Fruit fly (Drosophila melanogaster) whole organism, embryonic: Measurements from ENCODE around the gene CG32369.
A peak's percentile ranks its signal among the peaks of the same experiment; 100 is the strongest.

ENCODE experiments used
- Ada2b ChIP-seq: fragments of 200-800 bp; sonication (Bioruptor generic); IDR thresholded peaks from 2 replicates; pipeline ENCODE4 v1.3.6; 2022; ENCODE audit warnings: missing biosample characterization, missing genetic modification characterization
- Asciz ChIP-seq: fragments of 200-800 bp; sonication (Bioruptor generic); optimal IDR thresholded peaks from 2 replicates; lab custom pipeline; 2017; ENCODE audit warnings: missing biosample characterization, mild to moderate bottlenecking, missing genetic modification characterization, missing genetic modification reagents
- Atf6 ChIP-seq: fragments of 200-800 bp; sonication (Bioruptor generic); IDR thresholded peaks from 2 replicates; pipeline ENCODE4 v1.3.6; 2022; ENCODE audit warnings: missing biosample characterization, missing genetic modification characterization
- CG10543 ChIP-seq: fragments of 200-800 bp; sonication (Bioruptor generic); optimal IDR thresholded peaks from 3 replicates; lab custom pipeline; 2017; ENCODE audit warnings: missing biosample characterization, mild to moderate bottlenecking, missing genetic modification characterization, moderate library complexity
- CG10565 ChIP-seq: fragments of 200-800 bp; sonication (Bioruptor generic); optimal IDR thresholded peaks from 3 replicates; lab custom pipeline; 2016; ENCODE audit warnings: missing biosample characterization, mild to moderate bottlenecking, missing genetic modification characterization
- CG13287 ChIP-seq: fragments of 200-800 bp; sonication (Bioruptor generic); IDR thresholded peaks from 2 replicates; pipeline ENCODE4 v1.3.6; 2022; ENCODE audit warnings: missing biosample characterization, missing genetic modification characterization; ENCODE audit not compliant: partially characterized antibody
- CG14441 ChIP-seq: fragments of 200-800 bp; sonication (Bioruptor generic); IDR thresholded peaks from 2 replicates; pipeline ENCODE4 v1.3.6; 2022; ENCODE audit warnings: missing biosample characterization, missing genetic modification characterization
- CG15011 ChIP-seq: fragments of 200-800 bp; sonication (Bioruptor generic); optimal IDR thresholded peaks from 3 replicates; lab custom pipeline; 2018; ENCODE audit warnings: missing biosample characterization, mild to moderate bottlenecking, missing genetic modification characterization
- CG17612 ChIP-seq: fragments of 200-800 bp; sonication (Bioruptor generic); IDR thresholded peaks from 2 replicates; pipeline ENCODE4 v1.3.6; 2022; ENCODE audit warnings: missing biosample characterization, missing genetic modification characterization
- CG18476 ChIP-seq: fragments of 200-800 bp; sonication (Bioruptor generic); optimal IDR thresholded peaks from 2 replicates; lab custom pipeline; 2016; ENCODE audit warnings: missing biosample characterization, mild to moderate bottlenecking, missing genetic modification characterization
- CG18764 ChIP-seq: fragments of 200-800 bp; sonication (Bioruptor generic); optimal IDR thresholded peaks from 3 replicates; lab custom pipeline; 2016; ENCODE audit warnings: missing biosample characterization, missing genetic modification characterization
- CG2129 ChIP-seq: fragments of 200-800 bp; sonication (Bioruptor generic); IDR thresholded peaks from 2 replicates; pipeline ENCODE4 v1.3.6; 2022; ENCODE audit warnings: missing biosample characterization, missing genetic modification characterization; ENCODE audit not compliant: partially characterized antibody
- CG2875 ChIP-seq: fragments of 200-800 bp; sonication (Bioruptor generic); optimal IDR thresholded peaks from 2 replicates; lab custom pipeline; 2017; ENCODE audit warnings: missing biosample characterization, mild to moderate bottlenecking, missing genetic modification characterization, missing genetic modification reagents
- CG30403 ChIP-seq: fragments of 200-800 bp; sonication (Bioruptor generic); optimal IDR thresholded peaks from 3 replicates; lab custom pipeline; 2016; ENCODE audit warnings: missing biosample characterization, missing genetic modification characterization
- CG4328 ChIP-seq: fragments of 200-800 bp; sonication (Bioruptor generic); optimal IDR thresholded peaks from 3 replicates; lab custom pipeline; 2017; ENCODE audit warnings: missing biosample characterization, missing genetic modification reagents, missing genetic modification characterization
- CG4617 ChIP-seq: fragments of 200-800 bp; sonication (Bioruptor generic); optimal IDR thresholded peaks from 3 replicates; lab custom pipeline; 2016; ENCODE audit warnings: missing biosample characterization, missing genetic modification characterization, borderline replicate concordance
- CG7271 ChIP-seq: fragments of 200-800 bp; sonication (Bioruptor generic); optimal IDR thresholded peaks from 2 replicates; lab custom pipeline; 2018; ENCODE audit warnings: missing biosample characterization, mild to moderate bottlenecking, missing genetic modification characterization, moderate library complexity
- CHES-1-like ChIP-seq: fragments of 200-800 bp; sonication (Bioruptor generic); optimal IDR thresholded peaks from 2 replicates; lab custom pipeline; 2016; ENCODE audit warnings: missing biosample characterization, missing genetic modification characterization
- CkIIα-i1 ChIP-seq: fragments of 200-800 bp; sonication (Bioruptor generic); IDR thresholded peaks from 2 replicates; pipeline ENCODE4 v1.3.6; 2022; ENCODE audit warnings: missing biosample characterization, missing genetic modification characterization
- D ChIP-seq, 2 experiments: fragments of 200-800 bp in 1 of 2; fragments of >200 bp in 1 of 2; sonication (Bioruptor generic) in 1 of 2; optimal IDR thresholded peaks; 2 replicates in 1 of 2; 3 replicates in 1 of 2; lab custom pipeline; 2017; ENCODE audit warnings: mild to moderate bottlenecking in 1 of 2, missing biosample characterization in 1 of 2, missing genetic modification characterization in 1 of 2, missing genetic modification reagents in 1 of 2
- Dp ChIP-seq: fragments of 200-800 bp; sonication (Bioruptor generic); optimal IDR thresholded peaks from 2 replicates; lab custom pipeline; 2018; ENCODE audit warnings: missing biosample characterization, mild to moderate bottlenecking, missing genetic modification characterization, moderate library complexity
- Ets65A ChIP-seq: fragments of 200-800 bp; sonication (Bioruptor generic); peaks from one replicate; lab custom pipeline; 2016; ENCODE audit warnings: missing biosample characterization, missing genetic modification characterization
- Jarid2 ChIP-seq: fragments of 200-800 bp; sonication (Bioruptor generic); optimal IDR thresholded peaks from 3 replicates; lab custom pipeline; 2017; ENCODE audit warnings: mild to moderate bottlenecking, missing biosample characterization, missing genetic modification reagents, missing genetic modification characterization
- MESR4 ChIP-seq: fragments of 200-800 bp; sonication (Bioruptor generic); optimal IDR thresholded peaks from 2 replicates; lab custom pipeline; 2018; ENCODE audit warnings: missing biosample characterization, mild to moderate bottlenecking, missing genetic modification characterization, moderate library complexity
- Optix ChIP-seq: fragments of 200-800 bp; sonication (Bioruptor generic); IDR thresholded peaks from 3 replicates; pipeline ENCODE4 v1.3.6; 2022; ENCODE audit warnings: missing biosample characterization, missing genetic modification characterization
- Stat92E ChIP-seq, 3 experiments: fragments of >200 bp in 2 of 3; fragments of 200-800 bp in 1 of 3; sonication (Bioruptor generic) in 1 of 3; optimal IDR thresholded peaks; 2 replicates each; lab custom pipeline; 2017 to 2019; ENCODE audit warnings: missing biosample characterization in 3 of 3, missing genetic modification characterization in 3 of 3, mild to moderate bottlenecking in 1 of 3, moderate library complexity in 1 of 3
- Xbp1 ChIP-seq: fragments of 200-800 bp; sonication (Bioruptor generic); optimal IDR thresholded peaks from 3 replicates; lab custom pipeline; 2016; ENCODE audit warnings: missing biosample characterization, mild to moderate bottlenecking, missing genetic modification characterization
- ash1 ChIP-seq: fragments of 200-800 bp; sonication (Bioruptor generic); optimal IDR thresholded peaks from 2 replicates; lab custom pipeline; 2018; ENCODE audit warnings: missing biosample characterization, mild to moderate bottlenecking, missing genetic modification characterization
- ato ChIP-seq: fragments of 200-800 bp; sonication (Bioruptor generic); IDR thresholded peaks from 2 replicates; pipeline ENCODE4 v1.3.6; 2022; ENCODE audit warnings: missing biosample characterization, missing genetic modification characterization; ENCODE audit not compliant: partially characterized antibody
- crol ChIP-seq: fragments of 200-800 bp; sonication (Bioruptor generic); IDR thresholded peaks from 2 replicates; pipeline ENCODE4 v1.3.6; 2022; ENCODE audit warnings: missing biosample characterization, missing genetic modification characterization
- danr ChIP-seq: fragments of 200-800 bp; sonication (Bioruptor generic); IDR thresholded peaks from 2 replicates; pipeline ENCODE4 v1.3.6; 2022; ENCODE audit warnings: missing biosample characterization, missing genetic modification characterization
- dysf ChIP-seq: fragments of 200-800 bp; sonication (Bioruptor generic); IDR thresholded peaks from 3 replicates; pipeline ENCODE4 v1.3.6; 2022; ENCODE audit warnings: missing biosample characterization, missing genetic modification characterization
- exex ChIP-seq: fragments of 200-800 bp; sonication (Bioruptor generic); optimal IDR thresholded peaks from 4 replicates; lab custom pipeline; 2018; ENCODE audit warnings: missing biosample characterization, mild to moderate bottlenecking, missing genetic modification characterization, moderate library complexity
- fd3F ChIP-seq: fragments of 200-800 bp; sonication (Bioruptor generic); optimal IDR thresholded peaks from 2 replicates; lab custom pipeline; 2018; ENCODE audit warnings: missing biosample characterization, mild to moderate bottlenecking, missing genetic modification characterization, moderate library complexity
- fru ChIP-seq: fragments of >200 bp; optimal IDR thresholded peaks from 2 replicates; lab custom pipeline; 2017
- ham ChIP-seq: fragments of 200-800 bp; sonication (Bioruptor generic); IDR thresholded peaks from 2 replicates; pipeline ENCODE4 v1.3.6; 2022; ENCODE audit warnings: missing biosample characterization, missing genetic modification characterization
- hb ChIP-seq: fragments of 200-800 bp; sonication (Bioruptor generic); IDR thresholded peaks from 3 replicates; pipeline ENCODE4 v1.3.6; 2022; ENCODE audit warnings: missing biosample characterization, missing genetic modification characterization; ENCODE audit not compliant: partially characterized antibody
- hbn ChIP-seq: fragments of 200-800 bp; sonication (Bioruptor generic); IDR thresholded peaks from 2 replicates; pipeline ENCODE4 v1.3.6; 2022; ENCODE audit warnings: missing biosample characterization, missing genetic modification characterization; ENCODE audit not compliant: partially characterized antibody
- hkb ChIP-seq, 2 experiments: fragments of 200-800 bp in 1 of 2; fragments of >200 bp in 1 of 2; sonication (Bioruptor generic) in 1 of 2; IDR thresholded peaks in 1 of 2; optimal IDR thresholded peaks in 1 of 2; 2 replicates each; pipeline versions ENCODE4 v1.3.6 to Lab custom; 2017 to 2022; ENCODE audit warnings: missing biosample characterization in 1 of 2, missing genetic modification characterization in 1 of 2
- jigr1 ChIP-seq: fragments of 200-800 bp; sonication (Bioruptor generic); IDR thresholded peaks from 3 replicates; pipeline ENCODE4 v1.3.6; 2022; ENCODE audit warnings: missing biosample characterization, missing genetic modification characterization
- nerfin-1 ChIP-seq: fragments of 200-800 bp; sonication (Bioruptor generic); optimal IDR thresholded peaks from 3 replicates; lab custom pipeline; 2019; ENCODE audit warnings: missing biosample characterization, mild to moderate bottlenecking, missing genetic modification characterization, moderate library complexity
- odd ChIP-seq: fragments of 200-800 bp; sonication (Bioruptor generic); optimal IDR thresholded peaks from 2 replicates; lab custom pipeline; 2017; ENCODE audit warnings: missing biosample characterization, mild to moderate bottlenecking, missing genetic modification characterization
- sc ChIP-seq, 3 experiments: fragments of >200 bp in 2 of 3; fragments of 200-800 bp in 1 of 3; sonication (Bioruptor generic) in 1 of 3; optimal IDR thresholded peaks; 2 replicates in 2 of 3; 3 replicates in 1 of 3; lab custom pipeline; 2017; ENCODE audit warnings: mild to moderate bottlenecking in 1 of 3, missing biosample characterization in 1 of 3, missing genetic modification characterization in 1 of 3, missing genetic modification reagents in 1 of 3
- shn ChIP-seq: fragments of 200-800 bp; sonication (Bioruptor generic); optimal IDR thresholded peaks from 3 replicates; lab custom pipeline; 2016; ENCODE audit warnings: missing biosample characterization, missing genetic modification characterization
- stc ChIP-seq: fragments of 200-800 bp; sonication (Bioruptor generic); IDR thresholded peaks from 2 replicates; pipeline ENCODE4 v1.3.6; 2022; ENCODE audit warnings: missing biosample characterization, missing genetic modification characterization
- tna ChIP-seq: fragments of 200-800 bp; sonication (Bioruptor generic); IDR thresholded peaks from 2 replicates; pipeline ENCODE4 v1.3.6; 2022; ENCODE audit warnings: missing biosample characterization, missing genetic modification characterization; ENCODE audit not compliant: partially characterized antibody
- zfh1 ChIP-seq: fragments of 200-800 bp; sonication (Bioruptor generic); IDR thresholded peaks from 3 replicates; pipeline ENCODE4 v1.3.6; 2022; ENCODE audit warnings: missing biosample characterization, missing genetic modification characterization

The CG32369 gene

dm6 chr3L:7809289-7810099, at the start of gene CG32369 (continued):
- TF ChIP-seq sc (optimal IDR thresholded peaks at IDR 0.05; lab: Kevin White, UChicago) (no peak), sc (GFP tag; optimal IDR thresholded peaks at IDR 0.05; lab: Kevin White, UChicago) (no peak), hb (GFP tag; lab: Robert Waterston, UW) (no peak), CG14441 (GFP tag; lab: Robert Waterston, UW) (peak; percentile 25; the same call in 1 of the 2 replicates), CG30403 (GFP tag; lab: Kevin White, UChicago) (no peak), CkIIα-i1 (GFP tag; lab: Robert Waterston, UW) (no peak), Atf6 (GFP tag; lab: Robert Waterston, UW) (peak; percentile 61), CG18764 (GFP tag; lab: Kevin White, UChicago) (no peak), ham (GFP tag; lab: Robert Waterston, UW) (no peak), jigr1 (GFP tag; lab: Robert Waterston, UW) (no peak), Dp (GFP tag; lab: Kevin White, UChicago) (no peak), Ets65A (GFP tag; lab: Kevin White, UChicago) (no peak), Jarid2 (GFP tag; lab: Kevin White, UChicago) (peak; percentile 96), CG2129 (GFP tag; lab: Robert Waterston, UW) (no peak), tna (peak; percentile 14), exex (tag; lab: Kevin White, UChicago) (peak; percentile 4), Stat92E (GFP tag; optimal IDR thresholded peaks at IDR 0.05; lab: Kevin White, UChicago) (no peak), hbn (GFP tag; lab: Robert Waterston, UW) (no peak), D (optimal IDR thresholded peaks at IDR 0.05; lab: Kevin White, UChicago) (no peak), D (GFP tag; optimal IDR thresholded peaks at IDR 0.05; lab: Kevin White, UChicago) (no peak), CG13287 (peak; percentile 42; the same call in 1 of the 2 replicates), stc (GFP tag; lab: Robert Waterston, UW) (0 out of 2 replicates have a peak, but pooled peaks have one; percentile 6), fru (no peak), Asciz (GFP tag; lab: Kevin White, UChicago) (peak; percentile 14), CG10543 (GFP tag; lab: Kevin White, UChicago) (peak; percentile 70), CG18476 (GFP tag; lab: Kevin White, UChicago) (no peak), danr (no peak), CG15011 (GFP tag; lab: Kevin White, UChicago) (no peak), CG10565 (no peak), shn (GFP tag; lab: Kevin White, UChicago) (no peak), CG2875 (GFP tag; lab: Kevin White, UChicago) (no peak), CG4617 (no peak), Ada2b (GFP tag; lab: Robert Waterston, UW) (no peak), ash1 (no peak), fd3F (no peak), CG4328 (GFP tag; lab: Kevin White, UChicago) (no peak), ato (GFP tag; lab: Robert Waterston, UW) (no peak), CG7271 (tag; lab: Kevin White, UChicago) (no peak), CG17612 (GFP tag; lab: Robert Waterston, UW) (no peak), odd (GFP tag; lab: Kevin White, UChicago) (peak; percentile 30), hkb (optimal IDR thresholded peaks at IDR 0.05; lab: Kevin White, UChicago) (no peak), hkb (GFP tag; IDR thresholded peaks at IDR 0.05; lab: Robert Waterston, UW) (no peak; the same call in 1 of the 2 replicates), CHES-1-like (GFP tag; lab: Kevin White, UChicago) (no peak), Xbp1 (GFP tag; lab: Kevin White, UChicago) (peak; percentile 24), dysf (GFP tag; lab: Robert Waterston, UW) (no peak; the same call in 2 of the 3 replicates), Optix (no peak), MESR4 (GFP tag; lab: Kevin White, UChicago) (no peak), zfh1 (GFP tag; lab: Robert Waterston, UW) (no peak), nerfin-1 (tag; lab: Kevin White, UChicago) (no peak), crol (GFP tag; lab: Robert Waterston, UW) (peak; percentile 91; the same call in 1 of the 2 replicates)
